Worm (Caenorhabditis elegans) whole organism, L1 larva: Measurements from ENCODE around the gene ssr-2.
A peak's percentile ranks its signal among the peaks of the same experiment; 100 is the strongest.

ENCODE experiments used
- F16B12.6 ChIP-seq: fragments of 150-350 bp; optimal IDR thresholded peaks from 2 replicates; lab custom pipeline; 2014; ENCODE audit warnings: missing biosample characterization, missing genetic modification characterization
- ceh-82 ChIP-seq, 3 experiments: fragments of 150-350 bp in 1 of 3; sonication (generic microtip) in 2 of 3; optimal IDR thresholded peaks; 2 replicates each; lab custom pipeline; 2014 to 2017; ENCODE audit warnings: missing biosample characterization in 3 of 3, missing genetic modification characterization in 3 of 3
- ets-5 ChIP-seq: fragments of 200-800 bp; sonication (Bioruptor generic); IDR thresholded peaks from 2 replicates; pipeline ENCODE4 v1.3.6; 2022; ENCODE audit warnings: missing genetic modification characterization, missing compliant biosample characterization
- lin-13 ChIP-seq: fragments of 150-350 bp; optimal IDR thresholded peaks from 2 replicates; lab custom pipeline; 2014; ENCODE audit warnings: missing biosample characterization, missing genetic modification reagents, missing genetic modification characterization
- lin-39 ChIP-seq: fragments of 150-350 bp; optimal IDR thresholded peaks from 2 replicates; lab custom pipeline; 2014; ENCODE audit warnings: missing biosample characterization, missing genetic modification reagents, missing genetic modification characterization
- nhr-28 ChIP-seq: fragments of 150-350 bp; optimal IDR thresholded peaks from 2 replicates; lab custom pipeline; 2014; ENCODE audit warnings: missing biosample characterization, missing genetic modification characterization
- nhr-76 ChIP-seq: sonication (generic microtip); optimal IDR thresholded peaks from 2 replicates; lab custom pipeline; 2017; ENCODE audit warnings: missing biosample characterization, missing genetic modification characterization
- snpc-4 ChIP-seq: fragments of 150-350 bp; optimal IDR thresholded peaks from 2 replicates; lab custom pipeline; 2014; ENCODE audit warnings: missing biosample characterization, missing genetic modification characterization
- sox-4 ChIP-seq: sonication (generic microtip); optimal IDR thresholded peaks from 2 replicates; lab custom pipeline; 2016; ENCODE audit warnings: missing genetic modification characterization, missing compliant biosample characterization
- unc-62 ChIP-seq: fragments of 150-350 bp; optimal IDR thresholded peaks from 2 replicates; lab custom pipeline; 2014; ENCODE audit warnings: missing biosample characterization, missing genetic modification reagents, missing genetic modification characterization
- ztf-4 ChIP-seq: fragments of 150-350 bp; optimal IDR thresholded peaks from 2 replicates; lab custom pipeline; 2014; ENCODE audit warnings: missing biosample characterization, missing genetic modification characterization

- TF ChIP-seq nhr-76 (tag; lab: Kevin White, UChicago) (no peak), ztf-4 (tag; lab: Kevin White, UChicago) (peak; percentile 72), snpc-4 (tag; lab: Kevin White, UChicago) (peak; percentile 18), lin-39 (no peak), F16B12.6 (tag; lab: Kevin White, UChicago) (no peak), ets-5 (GFP tag; lab: Robert Waterston, UW) (no peak), ceh-82 (tag; optimal IDR thresholded peaks at IDR 0.05; lab: Kevin White, UChicago) (peak; percentile 42 to 90 (median 46)), nhr-28 (tag; lab: Kevin White, UChicago) (no peak), sox-4 (tag; lab: Kevin White, UChicago) (peak; percentile 51), unc-62 (GFP tag; lab: Kevin White, UChicago) (no peak), lin-13 (GFP tag; lab: Kevin White, UChicago) (peak; percentile 76)
Observed at ce11 chrX:2852388-2852908, 24.9 kb upstream of the ssr-2 start, which contains the start of gene kin-29.
